Worm (Caenorhabditis elegans) whole organism, L1 larva: Measurements from ENCODE around the gene pbs-1.

Experiments
- ceh-82 ChIP-seq, 3 experiments: fragments of 150-350 bp in 1 of 3; sonication (generic microtip) in 2 of 3; optimal IDR thresholded peaks; 2 replicates each; lab custom pipeline; 2014 to 2017; ENCODE audit warnings: missing biosample characterization in 3 of 3, missing genetic modification characterization in 3 of 3
- egl-27 ChIP-seq, 2 experiments: fragments of 150-350 bp in 1 of 2; sonication (generic microtip); optimal IDR thresholded peaks; 3 replicates each; lab custom pipeline; 2017 to 2018; ENCODE audit warnings: missing biosample characterization in 2 of 2, missing genetic modification characterization in 2 of 2, missing genetic modification reagents in 2 of 2
- nhr-71 ChIP-seq: sonication (generic microtip); optimal IDR thresholded peaks from 2 replicates; lab custom pipeline; 2016; ENCODE audit warnings: mild to moderate bottlenecking, missing genetic modification characterization, moderate library complexity, missing compliant biosample characterization
- nhr-77 ChIP-seq: fragments of 150-350 bp; optimal IDR thresholded peaks from 2 replicates; lab custom pipeline; 2014; ENCODE audit warnings: missing biosample characterization, missing genetic modification characterization

DNA sequence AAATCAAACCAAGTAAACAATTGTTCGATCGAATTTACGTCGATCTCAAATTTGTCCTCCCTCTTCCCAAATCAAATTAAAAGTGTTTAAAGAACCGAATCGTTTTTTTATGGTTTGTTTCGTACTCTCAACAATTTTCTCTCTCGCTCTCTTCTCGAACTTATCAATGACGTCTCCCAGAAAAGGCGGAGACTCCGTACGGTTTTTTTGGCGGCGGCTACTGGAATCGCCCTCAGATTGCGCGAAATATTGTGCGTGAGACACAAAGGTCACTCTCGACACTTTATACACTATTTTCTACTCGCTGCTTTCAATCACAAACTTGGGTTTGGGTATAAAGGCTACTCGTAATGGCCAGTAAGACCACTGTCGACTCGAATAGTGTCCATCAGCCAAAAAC lies 10.9 kb upstream of the pbs-1 start, which contains the start of gene epic-2:
- TF ChIP-seq nhr-77 (tag; lab: Kevin White, UChicago) (no peak), ceh-82 (tag; optimal IDR thresholded peaks at IDR 0.05; lab: Kevin White, UChicago) (no peak), nhr-71 (tag; lab: Kevin White, UChicago) (no peak), egl-27 (tag; optimal IDR thresholded peaks at IDR 0.05; lab: Kevin White, UChicago) (no peak)
